Worm (Caenorhabditis elegans) whole organism, L4/young adult: ENCODE results near the gene F29G6.1.

Source experiments
- W03F9.2 ChIP-seq: fragments of 150-350 bp; optimal IDR thresholded peaks from 2 replicates; lab custom pipeline; 2014; ENCODE audit warnings: missing biosample characterization, missing genetic modification characterization
- dao-5 ChIP-seq: sonication (generic microtip); optimal IDR thresholded peaks from 2 replicates; lab custom pipeline; 2016; ENCODE audit warnings: missing genotype, missing genetic modification characterization, moderate library complexity, missing compliant biosample characterization

DNA sequence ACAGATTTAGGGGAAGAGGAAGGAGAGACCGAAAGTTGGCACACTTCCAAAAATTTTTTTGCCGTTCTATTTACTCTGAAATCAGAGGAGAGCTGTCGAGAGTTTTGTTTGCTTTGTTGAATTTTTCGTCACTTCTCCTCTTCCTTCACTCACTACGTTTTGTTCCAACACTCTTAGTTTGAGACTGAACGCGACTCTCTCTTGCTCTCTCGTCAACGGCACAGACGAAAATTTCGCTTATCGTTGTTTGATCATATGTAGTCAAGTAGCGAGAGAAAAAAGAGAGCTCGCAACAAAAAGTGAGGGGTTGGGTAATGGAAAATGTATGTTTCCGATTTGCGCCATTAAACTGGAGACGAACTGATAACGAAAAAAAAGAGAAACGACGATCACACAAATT is 19.4 kb upstream of the F29G6.1 start:
- no peak for TF ChIP-seq dao-5 (tag; lab: Kevin White, UChicago)
- no peak for TF ChIP-seq W03F9.2 (tag; lab: Kevin White, UChicago)
